Worm (Caenorhabditis elegans): Measurements from ENCODE around the gene ddl-3.

- peak; percentile 45 for TF ChIP-seq zag-1 (tag; optimal IDR thresholded peaks at IDR 0.05)
- TF ChIP-seq ztf-11 (tag; optimal IDR thresholded peaks at IDR 0.05) = no peak
- peak; percentile 80 for TF ChIP-seq unc-55 (GFP tag; optimal IDR thresholded peaks at IDR 0.05)
- no peak for TF ChIP-seq nhr-12 (tag; optimal IDR thresholded peaks at IDR 0.05)
- TF ChIP-seq aly-2 (tag; optimal IDR thresholded peaks at IDR 0.05) = no peak
- TF ChIP-seq unc-62 (GFP tag; optimal IDR thresholded peaks at IDR 0.05) = no peak
- no peak for TF ChIP-seq ceh-82 (tag; optimal IDR thresholded peaks at IDR 0.05)
- no peak for TF ChIP-seq ZK546.5 (tag; optimal IDR thresholded peaks at IDR 0.05)
- TF ChIP-seq elt-1 (tag; optimal IDR thresholded peaks at IDR 0.05) = no peak
- peak; percentile 23 to 88 for TF ChIP-seq lsy-2 (tag; optimal IDR thresholded peaks at IDR 0.05)
- TF ChIP-seq skn-1 (tag; optimal IDR thresholded peaks at IDR 0.05) = no peak
- no peak for TF ChIP-seq alr-1 (tag; optimal IDR thresholded peaks at IDR 0.05)
- no peak for TF ChIP-seq ama-1 (optimal IDR thresholded peaks at IDR 0.05)
- TF ChIP-seq nhr-237 (tag; optimal IDR thresholded peaks at IDR 0.05) = no peak
Measured at ce11 chrII:14365182-14365751, 21.0 kb upstream of the ddl-3 start, which contains the start of gene imb-2.
